Fruit fly (Drosophila melanogaster) whole organism, embryonic: ENCODE results near the gene CG32192.

Source experiments
- CG10565 ChIP-seq: fragments of 200-800 bp; sonication (Bioruptor generic); optimal IDR thresholded peaks from 3 replicates; lab custom pipeline; 2016; ENCODE audit warnings: missing biosample characterization, mild to moderate bottlenecking, missing genetic modification characterization
- CG11696 ChIP-seq: fragments of 200-800 bp; sonication (Bioruptor generic); IDR thresholded peaks from 2 replicates; pipeline ENCODE4 v1.3.6; 2022; ENCODE audit warnings: missing biosample characterization, missing genetic modification characterization
- CG15269 ChIP-seq: fragments of 200-800 bp; sonication (Bioruptor generic); optimal IDR thresholded peaks from 2 replicates; lab custom pipeline; 2018; ENCODE audit warnings: missing biosample characterization, mild to moderate bottlenecking, missing genetic modification characterization, moderate library complexity
- CG18476 ChIP-seq: fragments of 200-800 bp; sonication (Bioruptor generic); optimal IDR thresholded peaks from 2 replicates; lab custom pipeline; 2016; ENCODE audit warnings: missing biosample characterization, mild to moderate bottlenecking, missing genetic modification characterization
- CG6254 ChIP-seq: fragments of 200-800 bp; sonication (Bioruptor generic); optimal IDR thresholded peaks from 3 replicates; lab custom pipeline; 2017; ENCODE audit warnings: mild to moderate bottlenecking, missing biosample characterization, missing genetic modification reagents, missing genetic modification characterization
- Dip2 ChIP-seq: fragments of 200-800 bp; sonication (Bioruptor generic); IDR thresholded peaks from 2 replicates; pipeline ENCODE4 v1.3.6; 2022; ENCODE audit warnings: missing biosample characterization, missing genetic modification characterization
- Rfx ChIP-seq: fragments of 200-800 bp; sonication (Bioruptor generic); IDR thresholded peaks from 2 replicates; pipeline ENCODE4 v1.3.6; 2022; ENCODE audit warnings: missing biosample characterization, missing genetic modification characterization
- aop ChIP-seq: fragments of 200-800 bp; sonication (Bioruptor generic); IDR thresholded peaks from 2 replicates; pipeline ENCODE4 v1.3.6; 2022; ENCODE audit warnings: missing biosample characterization, missing genetic modification characterization
- corto ChIP-seq: fragments of 200-800 bp; sonication (Bioruptor generic); optimal IDR thresholded peaks from 2 replicates; lab custom pipeline; 2016; ENCODE audit warnings: missing biosample characterization, mild to moderate bottlenecking, missing genetic modification characterization, moderate library complexity
- nau ChIP-seq: fragments of 200-800 bp; sonication (Bioruptor generic); optimal IDR thresholded peaks from 3 replicates; lab custom pipeline; 2017; ENCODE audit warnings: missing biosample characterization, mild to moderate bottlenecking, missing genetic modification characterization, missing genetic modification reagents
- run ChIP-seq: fragments of 200-800 bp; sonication (Bioruptor generic); optimal IDR thresholded peaks from 3 replicates; lab custom pipeline; 2018; ENCODE audit warnings: missing biosample characterization, mild to moderate bottlenecking, missing genetic modification characterization
- slou ChIP-seq: fragments of 200-800 bp; sonication (Bioruptor generic); optimal IDR thresholded peaks from 3 replicates; lab custom pipeline; 2016; ENCODE audit warnings: missing biosample characterization, missing genetic modification characterization
- zen ChIP-seq: fragments of 200-800 bp; sonication (Bioruptor generic); optimal IDR thresholded peaks from 3 replicates; lab custom pipeline; 2018; ENCODE audit warnings: missing biosample characterization, mild to moderate bottlenecking, missing genetic modification characterization, moderate library complexity

dm6 chr3L:17999406-18000101, 40.6 kb upstream of the CG32192 start:
- TF ChIP-seq nau (GFP tag; lab: Kevin White, UChicago) (peak; percentile 95), CG11696 (GFP tag; lab: Robert Waterston, UW) (peak; percentile 57; the same call in 1 of the 2 replicates), run (tag; lab: Kevin White, UChicago) (peak; percentile 87), slou (GFP tag; lab: Kevin White, UChicago) (peak; percentile 78), Dip2 (GFP tag; lab: Robert Waterston, UW) (no peak), zen (tag; lab: Kevin White, UChicago) (peak; percentile 93), CG10565 (peak; percentile 50), aop (GFP tag; lab: Robert Waterston, UW) (no peak), CG18476 (GFP tag; lab: Kevin White, UChicago) (peak; percentile 88), corto (GFP tag; lab: Kevin White, UChicago) (peak; percentile 95), Rfx (peak; percentile 88), CG6254 (GFP tag; lab: Kevin White, UChicago) (peak; percentile 81), CG15269 (tag; lab: Kevin White, UChicago) (peak; percentile 94)
